Worm (Caenorhabditis elegans): ENCODE results near the gene T05G5.1.

- TF ChIP-seq W03F9.2 (tag; optimal IDR thresholded peaks at IDR 0.05) (no peak), him-1 (tag; optimal IDR thresholded peaks at IDR 0.05) (no peak)
These were observed 42.9 kb downstream of the T05G5.1 start for ce11 chrIII:9700114-9700690.
